Worm (Caenorhabditis elegans) whole organism, mixed stage, embryonic: ENCODE data around the gene clec-122.

Experiments used
- M03D4.4 ChIP-seq: sonication (generic microtip); optimal IDR thresholded peaks from 2 replicates; lab custom pipeline; 2017; ENCODE audit warnings: mild to moderate bottlenecking, missing genetic modification characterization, missing compliant biosample characterization
- bed-3 ChIP-seq: fragments of 200-800 bp; sonication (Bioruptor generic); optimal IDR thresholded peaks from 3 replicates; lab custom pipeline; 2018; ENCODE audit warnings: mild to moderate bottlenecking, missing genetic modification characterization, moderate library complexity, missing compliant biosample characterization
- blmp-1 ChIP-seq: fragments of 150-350 bp; optimal IDR thresholded peaks from 2 replicates; lab custom pipeline; 2014; ENCODE audit warnings: missing biosample characterization, missing genetic modification characterization
- ceh-43 ChIP-seq: fragments of 200-800 bp; sonication (Bioruptor generic); optimal IDR thresholded peaks from 2 replicates; lab custom pipeline; 2018; ENCODE audit warnings: mild to moderate bottlenecking, missing genetic modification characterization, moderate library complexity, missing compliant biosample characterization
- ceh-83 ChIP-seq: fragments of 200-800 bp; sonication (Bioruptor generic); optimal IDR thresholded peaks from 2 replicates; lab custom pipeline; 2018; ENCODE audit warnings: mild to moderate bottlenecking, missing genetic modification characterization, missing compliant biosample characterization
- ces-1 ChIP-seq: fragments of 150-350 bp; optimal IDR thresholded peaks from 2 replicates; lab custom pipeline; 2014; ENCODE audit warnings: missing biosample characterization, missing genetic modification reagents, missing genetic modification characterization
- cnd-1 ChIP-seq: fragments of 200-800 bp; sonication (Bioruptor generic); optimal IDR thresholded peaks from 2 replicates; lab custom pipeline; 2018; ENCODE audit warnings: mild to moderate bottlenecking, missing genetic modification characterization, missing compliant biosample characterization
- drap-1 ChIP-seq: fragments of 200-800 bp; sonication (Bioruptor generic); optimal IDR thresholded peaks from 3 replicates; lab custom pipeline; 2018; ENCODE audit warnings: mild to moderate bottlenecking, missing genetic modification characterization, missing compliant biosample characterization
- elt-1 ChIP-seq: sonication (generic microtip); optimal IDR thresholded peaks from 2 replicates; lab custom pipeline; 2017; ENCODE audit warnings: missing genetic modification characterization, mild to moderate bottlenecking, missing compliant biosample characterization, antibody characterized with exemption, moderate library complexity, borderline replicate concordance; ENCODE audit not compliant: insufficient read depth
- elt-3 ChIP-seq: fragments of 150-350 bp; optimal IDR thresholded peaks from 2 replicates; lab custom pipeline; 2014; ENCODE audit warnings: missing biosample characterization, missing genetic modification characterization
- flh-1 ChIP-seq: fragments of 200-800 bp; sonication (Bioruptor generic); optimal IDR thresholded peaks from 2 replicates; lab custom pipeline; 2018; ENCODE audit warnings: mild to moderate bottlenecking, missing genetic modification characterization, moderate library complexity, missing compliant biosample characterization
- ham-2 ChIP-seq: fragments of 200-800 bp; sonication (Bioruptor generic); optimal IDR thresholded peaks from 2 replicates; lab custom pipeline; 2018; ENCODE audit warnings: mild to moderate bottlenecking, missing genetic modification characterization, missing compliant biosample characterization
- hlh-1 ChIP-seq: fragments of 150-350 bp; optimal IDR thresholded peaks from 2 replicates; lab custom pipeline; 2014; ENCODE audit warnings: missing biosample characterization, missing genetic modification reagents, missing genetic modification characterization
- lin-13 ChIP-seq: fragments of 150-350 bp; optimal IDR thresholded peaks from 2 replicates; lab custom pipeline; 2014; ENCODE audit warnings: missing biosample characterization, missing genetic modification characterization
- lin-32 ChIP-seq: fragments of 200-800 bp; sonication (Bioruptor generic); optimal IDR thresholded peaks from 2 replicates; lab custom pipeline; 2018; ENCODE audit warnings: mild to moderate bottlenecking, missing genetic modification characterization, missing compliant biosample characterization
- lsy-2 ChIP-seq: fragments of 150-350 bp; optimal IDR thresholded peaks from 2 replicates; lab custom pipeline; 2014; ENCODE audit warnings: missing biosample characterization, missing genetic modification characterization
- mab-5 ChIP-seq: fragments of 150-350 bp; optimal IDR thresholded peaks from 2 replicates; lab custom pipeline; 2014; ENCODE audit warnings: missing biosample characterization, missing genetic modification characterization
- mep-1 ChIP-seq: fragments of 150-350 bp; optimal IDR thresholded peaks from 2 replicates; lab custom pipeline; 2017; ENCODE audit warnings: missing biosample characterization, missing genetic modification reagents, missing genetic modification characterization, inconsistent platforms
- mls-2 ChIP-seq: sonication (generic microtip); optimal IDR thresholded peaks from 2 replicates; lab custom pipeline; 2016; ENCODE audit warnings: mild to moderate bottlenecking, missing genetic modification characterization, moderate library complexity, missing compliant biosample characterization
- nhr-12 ChIP-seq: fragments of 150-350 bp; optimal IDR thresholded peaks from 2 replicates; lab custom pipeline; 2014; ENCODE audit warnings: missing biosample characterization, missing genetic modification characterization
- nhr-2 ChIP-seq: fragments of 150-350 bp; optimal IDR thresholded peaks from 2 replicates; lab custom pipeline; 2014; ENCODE audit warnings: missing biosample characterization, missing genetic modification characterization
- nhr-237 ChIP-seq: fragments of 150-350 bp; optimal IDR thresholded peaks from 2 replicates; lab custom pipeline; 2014; ENCODE audit warnings: missing biosample characterization, missing genetic modification characterization
- nhr-28 ChIP-seq: fragments of 150-350 bp; optimal IDR thresholded peaks from 2 replicates; lab custom pipeline; 2014; ENCODE audit warnings: missing biosample characterization, missing genetic modification characterization
- nhr-76 ChIP-seq: sonication (generic microtip); optimal IDR thresholded peaks from 2 replicates; lab custom pipeline; 2017; ENCODE audit warnings: missing biosample characterization, missing genetic modification characterization
- pha-4 ChIP-seq: fragments of 150-350 bp; optimal IDR thresholded peaks from 2 replicates; lab custom pipeline; 2018; ENCODE audit warnings: missing biosample characterization, missing genetic modification reagents, missing genetic modification characterization
- sem-2 ChIP-seq: fragments of 200-800 bp; sonication (Bioruptor generic); optimal IDR thresholded peaks from 2 replicates; lab custom pipeline; 2018; ENCODE audit warnings: mild to moderate bottlenecking, missing genetic modification characterization, missing compliant biosample characterization
- snpc-4 ChIP-seq: fragments of 150-350 bp; optimal IDR thresholded peaks from 2 replicates; lab custom pipeline; 2014; ENCODE audit warnings: missing biosample characterization, missing genetic modification characterization
- sptf-1 ChIP-seq: sonication (generic microtip); optimal IDR thresholded peaks from 2 replicates; lab custom pipeline; 2017; ENCODE audit warnings: mild to moderate bottlenecking, missing genetic modification characterization, moderate library complexity, missing compliant biosample characterization
- unc-120 ChIP-seq: sonication (generic microtip); optimal IDR thresholded peaks from 2 replicates; lab custom pipeline; 2017; ENCODE audit warnings: missing genetic modification characterization, missing compliant biosample characterization; ENCODE audit not compliant: poor library complexity, severe bottlenecking
- unc-39 ChIP-seq: fragments of 150-350 bp; optimal IDR thresholded peaks from 2 replicates; lab custom pipeline; 2014; ENCODE audit warnings: missing biosample characterization, missing genetic modification characterization
- unc-62 ChIP-seq: fragments of 150-350 bp; optimal IDR thresholded peaks from 2 replicates; lab custom pipeline; 2014; ENCODE audit warnings: missing biosample characterization, missing genetic modification reagents, missing genetic modification characterization
- zip-8 ChIP-seq: fragments of 150-350 bp; optimal IDR thresholded peaks from 2 replicates; lab custom pipeline; 2014; ENCODE audit warnings: missing biosample characterization, missing genetic modification characterization
- ztf-11 ChIP-seq: fragments of 150-350 bp; optimal IDR thresholded peaks from 2 replicates; lab custom pipeline; 2014; ENCODE audit warnings: missing biosample characterization, missing genetic modification characterization

Gene clec-122

DNA sequence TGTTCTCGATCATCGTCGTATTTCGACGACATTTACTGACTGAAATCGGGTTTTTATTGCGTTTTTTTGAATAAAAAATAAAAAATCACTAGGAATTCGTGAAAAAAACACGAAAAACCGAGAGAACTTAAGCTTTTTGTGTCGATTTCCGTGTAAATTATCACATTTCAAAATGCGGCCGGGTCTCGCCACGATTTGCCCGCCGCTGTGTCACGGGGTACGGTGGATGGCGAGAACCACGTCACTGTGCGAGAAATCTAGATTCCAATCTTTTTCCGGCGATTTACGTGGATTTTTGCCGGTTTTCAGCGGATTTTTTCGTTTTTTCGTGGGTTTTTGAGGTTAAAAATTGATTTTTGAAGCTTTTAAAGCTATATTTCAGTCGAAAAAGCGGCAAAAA is 28.9 kb upstream of the clec-122 start, which contains the start of gene Y25C1A.8 (continued):
- TF ChIP-seq nhr-237 (tag; lab: Kevin White, UChicago) = peak; percentile 26
- peak; percentile 70 for TF ChIP-seq sptf-1 (tag; lab: Kevin White, UChicago)
- TF ChIP-seq nhr-2 (tag; lab: Kevin White, UChicago) = no peak
- no peak for TF ChIP-seq sem-2 (GFP tag; lab: Kevin White, UChicago)
- no peak for TF ChIP-seq hlh-1

DNA sequence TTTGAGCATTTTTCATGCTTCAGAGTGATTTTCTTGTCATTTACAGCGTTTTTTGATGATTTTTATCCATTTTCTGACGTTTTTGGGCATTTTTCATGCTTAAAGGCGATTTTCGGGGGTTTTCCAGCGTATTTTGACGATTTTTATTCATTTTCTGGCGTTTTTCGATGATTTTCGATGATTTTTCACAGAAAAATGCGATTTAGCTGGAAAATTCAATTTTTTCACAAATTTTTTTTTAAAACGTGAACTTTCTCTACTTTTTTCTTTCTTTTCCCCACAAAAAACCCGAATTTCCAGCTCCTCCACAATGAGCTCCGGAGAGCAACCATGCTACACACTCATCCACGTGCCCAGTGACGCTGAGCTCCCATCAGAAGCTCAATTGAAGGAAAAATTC is 27.4 kb upstream of the clec-122 start, which contains the start of gene copb-1:
Gene copb-1 (plus strand): TSS at position 301 of the 400 bp plus-strand sequence.
- TF ChIP-seq lin-32 (GFP tag; lab: Kevin White, UChicago) = no peak
- no peak for TF ChIP-seq mls-2 (tag; lab: Kevin White, UChicago)
- no peak for TF ChIP-seq unc-62 (GFP tag; lab: Kevin White, UChicago)
- TF ChIP-seq M03D4.4 = no peak
- TF ChIP-seq drap-1 (GFP tag; lab: Kevin White, UChicago) = no peak
- TF ChIP-seq lsy-2 (tag; lab: Kevin White, UChicago) = no peak
- no peak for TF ChIP-seq elt-1
- TF ChIP-seq nhr-237 (tag; lab: Kevin White, UChicago) = no peak
- TF ChIP-seq cnd-1 (tag; lab: Kevin White, UChicago) = no peak
- TF ChIP-seq ztf-11 (tag; lab: Kevin White, UChicago) = no peak
- TF ChIP-seq nhr-12 (tag; lab: Kevin White, UChicago) = no peak
- TF ChIP-seq mab-5 (tag; lab: Kevin White, UChicago) = no peak
- TF ChIP-seq unc-120 = no peak
- no peak for TF ChIP-seq elt-3 (tag; lab: Kevin White, UChicago)
- TF ChIP-seq sptf-1 (tag; lab: Kevin White, UChicago) = no peak
- no peak for TF ChIP-seq sem-2 (GFP tag; lab: Kevin White, UChicago)
- no peak for TF ChIP-seq ces-1 (GFP tag; lab: Kevin White, UChicago)
- no peak for TF ChIP-seq zip-8 (tag; lab: Kevin White, UChicago)
- TF ChIP-seq flh-1 (GFP tag; lab: Kevin White, UChicago) = no peak
- TF ChIP-seq, all 35 proteins: peak for 0

DNA sequence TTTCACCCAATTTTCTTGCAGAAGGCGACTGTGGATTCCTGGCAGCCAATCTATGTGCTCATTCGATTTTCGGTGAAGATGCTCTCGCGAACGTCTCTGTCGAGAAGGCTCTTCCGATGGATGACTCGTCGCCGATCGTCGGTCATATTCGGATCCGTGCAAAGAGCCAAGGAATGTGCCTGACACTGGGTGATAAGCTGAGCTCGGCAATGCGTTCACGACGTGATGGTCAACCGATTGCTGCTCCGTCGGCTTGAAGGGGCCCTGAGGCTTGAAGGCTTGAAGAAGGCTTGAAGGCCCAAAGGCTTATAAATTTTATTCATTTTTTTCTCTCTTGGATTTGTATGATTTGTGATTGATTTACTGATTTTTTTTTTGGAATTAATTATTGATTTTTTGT is 18.7 kb upstream of the clec-122 start:
- no peak for TF ChIP-seq pha-4 (tag; lab: Kevin White, UChicago)
- no peak for TF ChIP-seq nhr-2 (tag; lab: Kevin White, UChicago)
- no peak for TF ChIP-seq nhr-237 (tag; lab: Kevin White, UChicago)
- TF ChIP-seq mab-5 (tag; lab: Kevin White, UChicago) = no peak
- TF ChIP-seq elt-3 (tag; lab: Kevin White, UChicago) = no peak
- no peak for TF ChIP-seq blmp-1 (tag; lab: Kevin White, UChicago)
- TF ChIP-seq ces-1 (GFP tag; lab: Kevin White, UChicago) = no peak
- TF ChIP-seq zip-8 (tag; lab: Kevin White, UChicago) = no peak
- TF ChIP-seq nhr-76 (tag; lab: Kevin White, UChicago) = no peak
- no peak for TF ChIP-seq unc-39 (tag; lab: Kevin White, UChicago)
- no peak for TF ChIP-seq ceh-43
- no peak for TF ChIP-seq drap-1 (GFP tag; lab: Kevin White, UChicago)
- TF ChIP-seq nhr-28 (tag; lab: Kevin White, UChicago) = no peak
- TF ChIP-seq ztf-11 (tag; lab: Kevin White, UChicago) = no peak
- TF ChIP-seq mep-1 (tag; lab: Kevin White, UChicago) = no peak
- no peak for TF ChIP-seq ceh-83 (GFP tag; lab: Kevin White, UChicago)
- TF ChIP-seq snpc-4 (tag; lab: Kevin White, UChicago) = no peak
- TF ChIP-seq lin-13 (tag; lab: Kevin White, UChicago) = no peak

DNA sequence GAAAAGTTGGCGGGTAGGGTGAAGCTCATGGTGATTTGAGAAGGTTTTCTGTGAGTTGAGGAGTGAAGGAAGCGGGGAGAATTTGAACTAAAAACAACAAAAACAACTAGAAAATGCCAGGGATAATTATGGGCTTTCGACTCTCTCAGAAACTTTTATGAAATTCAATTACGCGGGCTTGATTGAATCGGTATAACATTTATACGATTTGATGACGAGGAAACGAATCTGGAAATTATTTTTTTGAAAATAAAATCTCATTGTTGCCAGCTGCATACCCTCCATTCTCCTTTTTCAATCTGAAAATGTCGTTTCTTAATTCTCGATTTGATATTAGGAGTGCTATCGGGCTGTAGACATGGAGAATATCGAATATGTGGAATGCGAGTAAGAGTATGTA is 14.6 kb upstream of the clec-122 start, which contains the start of gene srg-21:
Gene srg-21 (minus strand): TSS at position 101 of the 400 bp plus-strand sequence.
- no peak for TF ChIP-seq mls-2 (tag; lab: Kevin White, UChicago)
- TF ChIP-seq pha-4 (tag; lab: Kevin White, UChicago) = no peak
- TF ChIP-seq M03D4.4 = no peak
- TF ChIP-seq drap-1 (GFP tag; lab: Kevin White, UChicago) = no peak
- no peak for TF ChIP-seq unc-39 (tag; lab: Kevin White, UChicago)

DNA sequence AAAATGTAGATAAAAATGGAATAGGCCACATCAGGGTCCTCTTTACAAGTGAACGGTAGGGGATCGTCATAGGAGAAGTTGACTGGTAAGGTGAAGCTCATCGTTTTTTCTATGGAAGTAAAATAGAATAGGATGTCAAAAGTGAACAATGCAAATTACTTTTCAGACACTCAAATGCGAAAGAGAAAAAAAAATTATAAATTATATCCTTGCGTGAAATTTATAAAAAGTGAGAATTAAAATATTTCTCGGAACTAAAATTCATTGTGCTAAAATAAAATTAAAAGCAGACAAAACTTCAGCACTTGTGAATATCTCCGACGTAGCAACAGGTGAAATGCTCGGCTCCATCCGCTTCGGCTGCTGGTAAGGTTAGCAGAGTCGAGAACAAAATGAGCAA is 12.5 kb upstream of the clec-122 start, which contains the start of gene srg-22:
Gene srg-22 (minus strand): TSS at position 101 of the 400 bp plus-strand sequence.
- no peak for TF ChIP-seq bed-3
- no peak for TF ChIP-seq nhr-12 (tag; lab: Kevin White, UChicago)
- no peak for TF ChIP-seq pha-4 (tag; lab: Kevin White, UChicago)
- TF ChIP-seq ceh-43 = no peak
- no peak for TF ChIP-seq nhr-28 (tag; lab: Kevin White, UChicago)
- TF ChIP-seq unc-39 (tag; lab: Kevin White, UChicago) = no peak
- TF ChIP-seq ceh-83 (GFP tag; lab: Kevin White, UChicago) = no peak
- no peak for TF ChIP-seq unc-120
- no peak for TF ChIP-seq lin-32 (GFP tag; lab: Kevin White, UChicago)
- no peak for TF ChIP-seq lsy-2 (tag; lab: Kevin White, UChicago)
- TF ChIP-seq mab-5 (tag; lab: Kevin White, UChicago) = no peak
- TF ChIP-seq ham-2 = no peak
- TF ChIP-seq cnd-1 (tag; lab: Kevin White, UChicago) = no peak
- TF ChIP-seq ces-1 (GFP tag; lab: Kevin White, UChicago) = no peak
- no peak for TF ChIP-seq zip-8 (tag; lab: Kevin White, UChicago)
- TF ChIP-seq elt-3 (tag; lab: Kevin White, UChicago) = no peak
